Worm (Caenorhabditis elegans) whole organism, L1 larva: ENCODE data around the gene stdh-3.

Experiments
- C16A3.4 ChIP-seq: fragments of 150-350 bp; optimal IDR thresholded peaks from 2 replicates; lab custom pipeline; 2014; ENCODE audit warnings: missing biosample characterization, missing genetic modification characterization
- Y116A8C.19 ChIP-seq: sonication (generic microtip); optimal IDR thresholded peaks from 2 replicates; lab custom pipeline; 2016; ENCODE audit warnings: missing compliant biosample characterization, missing genetic modification characterization, borderline replicate concordance
- alr-1 ChIP-seq: fragments of 200-800 bp; sonication (Bioruptor generic); optimal IDR thresholded peaks from 2 replicates; lab custom pipeline; 2018; ENCODE audit warnings: borderline replicate concordance, mild to moderate bottlenecking, missing genetic modification characterization, missing compliant biosample characterization
- blmp-1 ChIP-seq: fragments of 150-350 bp; optimal IDR thresholded peaks from 2 replicates; lab custom pipeline; 2014; ENCODE audit warnings: missing biosample characterization, missing genetic modification characterization
- ceh-8 ChIP-seq: fragments of 200-800 bp; sonication (Bioruptor generic); optimal IDR thresholded peaks from 2 replicates; lab custom pipeline; 2018; ENCODE audit warnings: mild to moderate bottlenecking, missing genetic modification characterization, moderate library complexity, missing compliant biosample characterization
- ceh-82 ChIP-seq, 3 experiments: fragments of 150-350 bp in 1 of 3; sonication (generic microtip) in 2 of 3; optimal IDR thresholded peaks; 2 replicates each; lab custom pipeline; 2014 to 2017; ENCODE audit warnings: missing biosample characterization in 3 of 3, missing genetic modification characterization in 3 of 3
- ceh-88 ChIP-seq: fragments of 200-800 bp; sonication (Bioruptor generic); IDR thresholded peaks from 2 replicates; pipeline ENCODE4 v1.3.6; 2022; ENCODE audit warnings: missing genetic modification characterization, missing compliant biosample characterization
- ceh-90 ChIP-seq: sonication (generic microtip); optimal IDR thresholded peaks from 2 replicates; lab custom pipeline; 2016; ENCODE audit warnings: missing genetic modification characterization, missing compliant biosample characterization
- dpl-1 ChIP-seq, 3 experiments: fragments of 150-350 bp in 2 of 3; sonication (generic microtip) in 1 of 3; optimal IDR thresholded peaks; 2 replicates each; lab custom pipeline; 2014 to 2017; ENCODE audit warnings: missing biosample characterization in 3 of 3, missing genetic modification characterization in 3 of 3, missing genetic modification reagents in 3 of 3
- efl-1 ChIP-seq, 4 experiments: fragments of 150-350 bp; optimal IDR thresholded peaks in 3 of 4; peaks in 1 of 4; 1 replicate in 1 of 4; 2 replicates in 3 of 4; lab custom pipeline; 2014; ENCODE audit warnings: missing biosample characterization in 2 of 4, missing genetic modification characterization in 2 of 4, missing genetic modification reagents in 2 of 4
- egl-13 ChIP-seq: sonication (generic microtip); optimal IDR thresholded peaks from 2 replicates; lab custom pipeline; 2016; ENCODE audit warnings: missing genotype, missing genetic modification reagents, missing genetic modification characterization, missing compliant biosample characterization
- egl-27 ChIP-seq, 2 experiments: fragments of 150-350 bp in 1 of 2; sonication (generic microtip); optimal IDR thresholded peaks; 3 replicates each; lab custom pipeline; 2017 to 2018; ENCODE audit warnings: missing biosample characterization in 2 of 2, missing genetic modification characterization in 2 of 2, missing genetic modification reagents in 2 of 2
- elt-2 ChIP-seq: sonication (generic microtip); optimal IDR thresholded peaks from 2 replicates; lab custom pipeline; 2016; ENCODE audit warnings: missing genetic modification characterization, mild to moderate bottlenecking, inconsistent platforms, missing compliant biosample characterization, missing genetic modification reagents
- elt-3 ChIP-seq, 6 experiments: fragments of 150-350 bp in 1 of 6; sonication (generic microtip); optimal IDR thresholded peaks; 2 replicates each; lab custom pipeline; 2017 to 2018; ENCODE audit warnings: missing biosample characterization in 6 of 6, missing genetic modification characterization in 6 of 6, inconsistent platforms in 1 of 6
- ets-5 ChIP-seq: fragments of 200-800 bp; sonication (Bioruptor generic); IDR thresholded peaks from 2 replicates; pipeline ENCODE4 v1.3.6; 2022; ENCODE audit warnings: missing genetic modification characterization, missing compliant biosample characterization
- hlh-4 ChIP-seq: sonication (generic microtip); optimal IDR thresholded peaks from 2 replicates; lab custom pipeline; 2016; ENCODE audit warnings: mild to moderate bottlenecking, missing genetic modification characterization, missing compliant biosample characterization
- jun-1 ChIP-seq: fragments of 150-350 bp; optimal IDR thresholded peaks from 2 replicates; lab custom pipeline; 2014; ENCODE audit warnings: missing biosample characterization, missing genetic modification reagents, missing genetic modification characterization
- lin-13 ChIP-seq: fragments of 150-350 bp; optimal IDR thresholded peaks from 2 replicates; lab custom pipeline; 2014; ENCODE audit warnings: missing biosample characterization, missing genetic modification reagents, missing genetic modification characterization
- lin-14 ChIP-seq: fragments of 200-800 bp; sonication (Bioruptor generic); optimal IDR thresholded peaks from 2 replicates; lab custom pipeline; 2018; ENCODE audit warnings: mild to moderate bottlenecking, missing genetic modification characterization, moderate library complexity, missing compliant biosample characterization
- lin-15B ChIP-seq: fragments of 150-350 bp; sonication (generic microtip); optimal IDR thresholded peaks from 3 replicates; lab custom pipeline; 2014; ENCODE audit warnings: missing biosample characterization, missing genetic modification characterization
- lin-35 ChIP-seq, 2 experiments: fragments of 150-350 bp; optimal IDR thresholded peaks; 2 replicates each; lab custom pipeline; 2014; ENCODE audit warnings: missing biosample characterization in 2 of 2, missing genetic modification characterization in 2 of 2, missing genetic modification reagents in 2 of 2
- mdl-1 ChIP-seq, 2 experiments: fragments of 150-350 bp; optimal IDR thresholded peaks; 2 replicates each; lab custom pipeline; 2014 to 2017; ENCODE audit warnings: missing biosample characterization in 2 of 2, missing genetic modification characterization in 2 of 2, inconsistent platforms in 1 of 2
- mep-1 ChIP-seq: fragments of 150-350 bp; optimal IDR thresholded peaks from 2 replicates; lab custom pipeline; 2014; ENCODE audit warnings: missing biosample characterization, missing genetic modification characterization
- nhr-11 ChIP-seq: fragments of 150-350 bp; optimal IDR thresholded peaks from 2 replicates; lab custom pipeline; 2014; ENCODE audit warnings: missing biosample characterization, missing genetic modification characterization
- nhr-19 ChIP-seq: fragments of 200-800 bp; sonication (Bioruptor generic); conservative IDR thresholded peaks from 2 replicates; pipeline ENCODE4 v1.3.6; 2022; ENCODE audit warnings: missing genetic modification characterization, missing compliant biosample characterization
- nhr-20 ChIP-seq: sonication (generic microtip); optimal IDR thresholded peaks from 2 replicates; lab custom pipeline; 2016; ENCODE audit warnings: mild to moderate bottlenecking, missing genetic modification characterization, missing compliant biosample characterization
- nhr-237 ChIP-seq: fragments of 150-350 bp; optimal IDR thresholded peaks from 2 replicates; lab custom pipeline; 2014; ENCODE audit warnings: missing biosample characterization, missing genetic modification characterization
- nhr-28 ChIP-seq: fragments of 150-350 bp; optimal IDR thresholded peaks from 2 replicates; lab custom pipeline; 2014; ENCODE audit warnings: missing biosample characterization, missing genetic modification characterization
- nhr-47 ChIP-seq: sonication (generic microtip); optimal IDR thresholded peaks from 2 replicates; lab custom pipeline; 2016; ENCODE audit warnings: mild to moderate bottlenecking, missing genetic modification characterization, moderate library complexity, missing compliant biosample characterization
- nhr-71 ChIP-seq: sonication (generic microtip); optimal IDR thresholded peaks from 2 replicates; lab custom pipeline; 2016; ENCODE audit warnings: mild to moderate bottlenecking, missing genetic modification characterization, moderate library complexity, missing compliant biosample characterization
- nhr-77 ChIP-seq: fragments of 150-350 bp; optimal IDR thresholded peaks from 2 replicates; lab custom pipeline; 2014; ENCODE audit warnings: missing biosample characterization, missing genetic modification characterization
- nhr-84 ChIP-seq: sonication (generic microtip); optimal IDR thresholded peaks from 2 replicates; lab custom pipeline; 2017; ENCODE audit warnings: missing biosample characterization, missing genetic modification characterization
- nhr-85 ChIP-seq: sonication (generic microtip); peaks from one replicate; lab custom pipeline; 2016; ENCODE audit warnings: missing genetic modification characterization, inconsistent platforms, missing compliant biosample characterization
- nhr-90 ChIP-seq: sonication (generic microtip); optimal IDR thresholded peaks from 2 replicates; lab custom pipeline; 2016; ENCODE audit warnings: mild to moderate bottlenecking, missing genetic modification characterization, missing compliant biosample characterization; ENCODE audit not compliant: poor library complexity
- pag-3 ChIP-seq: sonication (generic microtip); optimal IDR thresholded peaks from 2 replicates; lab custom pipeline; 2017; ENCODE audit warnings: missing genetic modification characterization, mild to moderate bottlenecking, missing compliant biosample characterization, antibody characterized with exemption, borderline replicate concordance; ENCODE audit not compliant: insufficient read depth
- pax-3 ChIP-seq: fragments of 200-800 bp; sonication (Bioruptor generic); optimal IDR thresholded peaks from 2 replicates; lab custom pipeline; 2018; ENCODE audit warnings: mild to moderate bottlenecking, missing genetic modification characterization, moderate library complexity, missing compliant biosample characterization
- pqm-1 ChIP-seq: sonication (generic microtip); optimal IDR thresholded peaks from 3 replicates; lab custom pipeline; 2017; ENCODE audit warnings: missing biosample characterization, missing genetic modification characterization
- rnt-1 ChIP-seq: sonication (generic microtip); optimal IDR thresholded peaks from 2 replicates; lab custom pipeline; 2016; ENCODE audit warnings: mild to moderate bottlenecking, missing genetic modification characterization, moderate library complexity, missing compliant biosample characterization
- snpc-4 ChIP-seq: fragments of 150-350 bp; optimal IDR thresholded peaks from 2 replicates; lab custom pipeline; 2014; ENCODE audit warnings: missing biosample characterization, missing genetic modification characterization
- snu-23 ChIP-seq: sonication (generic microtip); optimal IDR thresholded peaks from 2 replicates; lab custom pipeline; 2016; ENCODE audit warnings: missing genetic modification characterization, missing compliant biosample characterization
- sup-37 ChIP-seq: fragments of 200-800 bp; sonication (Bioruptor generic); optimal IDR thresholded peaks from 2 replicates; lab custom pipeline; 2018; ENCODE audit warnings: mild to moderate bottlenecking, missing genetic modification characterization, missing compliant biosample characterization
- tbx-2 ChIP-seq: sonication (generic microtip); optimal IDR thresholded peaks from 2 replicates; lab custom pipeline; 2016; ENCODE audit warnings: missing genetic modification characterization, missing compliant biosample characterization
- tlp-1 ChIP-seq: fragments of 150-350 bp; optimal IDR thresholded peaks from 2 replicates; lab custom pipeline; 2014; ENCODE audit warnings: missing biosample characterization, missing genetic modification characterization
- unc-130 ChIP-seq: fragments of 150-350 bp; optimal IDR thresholded peaks from 2 replicates; lab custom pipeline; 2017; ENCODE audit warnings: missing biosample characterization, missing genetic modification characterization, inconsistent platforms
- unc-30 ChIP-seq: sonication (generic microtip); optimal IDR thresholded peaks from 2 replicates; lab custom pipeline; 2017; ENCODE audit warnings: missing biosample characterization, missing genetic modification characterization
- unc-98 ChIP-seq: fragments of 200-800 bp; sonication (Bioruptor generic); IDR thresholded peaks from 2 replicates; pipeline ENCODE4 v1.3.6; 2022; ENCODE audit warnings: missing genetic modification characterization, missing compliant biosample characterization
- zag-1 ChIP-seq: fragments of 150-350 bp; optimal IDR thresholded peaks from 2 replicates; lab custom pipeline; 2014; ENCODE audit warnings: missing biosample characterization, missing genetic modification characterization
- zip-4 ChIP-seq: fragments of 200-800 bp; sonication (Bioruptor generic); optimal IDR thresholded peaks from 2 replicates; lab custom pipeline; 2018; ENCODE audit warnings: mild to moderate bottlenecking, missing genetic modification characterization, moderate library complexity, missing compliant biosample characterization

Gene stdh-3

DNA sequence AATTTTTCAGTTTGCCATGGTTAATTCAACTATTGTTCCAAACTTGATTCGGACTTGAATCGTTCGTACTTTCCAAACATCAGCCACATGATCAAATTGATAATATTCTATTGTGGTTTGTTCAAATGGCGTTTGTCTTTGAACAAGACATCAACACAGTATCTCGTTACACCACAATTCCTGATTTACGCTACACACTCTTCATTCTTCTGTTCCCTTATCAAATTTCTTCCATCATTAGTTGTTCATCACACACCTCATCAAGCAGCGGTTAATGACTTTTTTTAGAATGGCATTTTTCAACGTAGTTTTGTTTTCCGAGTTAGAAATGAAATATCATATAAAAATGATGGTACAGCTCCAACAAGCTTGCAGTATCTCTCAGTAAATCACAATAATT lies 26.2 kb upstream of the stdh-3 start:
- TF ChIP-seq nhr-84, result no peak
- peak; percentile 42 for TF ChIP-seq pag-3 (tag; lab: Kevin White, UChicago)
- peak; percentile 76 for TF ChIP-seq elt-2 (tag; lab: Kevin White, UChicago)
- TF ChIP-seq pqm-1 (tag; lab: Kevin White, UChicago), result no peak
- TF ChIP-seq nhr-85, result peak; percentile 28
- TF ChIP-seq nhr-20 (tag; lab: Kevin White, UChicago), result peak; percentile 48
- TF ChIP-seq ceh-82 (tag; optimal IDR thresholded peaks at IDR 0.05; lab: Kevin White, UChicago), result no peak
- no peak for TF ChIP-seq ets-5 (GFP tag; lab: Robert Waterston, UW)
- TF ChIP-seq lin-15B, result no peak
- TF ChIP-seq ceh-88, result no peak
- TF ChIP-seq Y116A8C.19 (tag; lab: Kevin White, UChicago), result no peak
- no peak for TF ChIP-seq zip-4 (GFP tag; lab: Kevin White, UChicago)
- TF ChIP-seq dpl-1 (GFP tag; optimal IDR thresholded peaks at IDR 0.05; lab: Kevin White, UChicago), result peak in 1 of 3 experiments; percentile 35
- TF ChIP-seq mdl-1 (tag; optimal IDR thresholded peaks at IDR 0.05; lab: Kevin White, UChicago), result peak in 1 of 2 experiments; percentile 13
- peak in 1 of 2 experiments; percentile 20 for TF ChIP-seq lin-35 (GFP tag; optimal IDR thresholded peaks at IDR 0.05; lab: Kevin White, UChicago)
- no peak for TF ChIP-seq jun-1 (tag; lab: Kevin White, UChicago)
- TF ChIP-seq lin-14, result peak; percentile 46
- TF ChIP-seq tlp-1 (tag; lab: Kevin White, UChicago), result no peak
- TF ChIP-seq nhr-11 (tag; lab: Kevin White, UChicago), result no peak
- TF ChIP-seq efl-1 (optimal IDR thresholded peaks at IDR 0.05; lab: Kevin White, UChicago), result no peak
- no peak for TF ChIP-seq efl-1 (GFP tag; optimal IDR thresholded peaks at IDR 0.05 in 1 of 2; lab: Kevin White, UChicago)
- TF ChIP-seq sup-37 (GFP tag; lab: Kevin White, UChicago), result no peak
- peak; percentile 7 for TF ChIP-seq snu-23
- TF ChIP-seq ceh-90 (tag; lab: Kevin White, UChicago), result no peak
- TF ChIP-seq nhr-71 (tag; lab: Kevin White, UChicago), result peak; percentile 26
- TF ChIP-seq unc-130, result no peak
- TF ChIP-seq elt-3 (tag; optimal IDR thresholded peaks at IDR 0.05; lab: Kevin White, UChicago), result peak in 3 of 6 experiments; percentile 24 to 59 (median 31)
- no peak for TF ChIP-seq unc-30 (tag; lab: Kevin White, UChicago)
- TF ChIP-seq nhr-28 (tag; lab: Kevin White, UChicago), result no peak
- no peak for TF ChIP-seq unc-98
- TF ChIP-seq C16A3.4, result no peak
- TF ChIP-seq nhr-237 (tag; lab: Kevin White, UChicago), result no peak
- TF ChIP-seq nhr-90 (tag; lab: Kevin White, UChicago), result no peak
- TF ChIP-seq nhr-77 (tag; lab: Kevin White, UChicago), result no peak
- TF ChIP-seq blmp-1 (tag; lab: Kevin White, UChicago), result peak; percentile 48
- TF ChIP-seq snpc-4 (tag; lab: Kevin White, UChicago), result no peak
- TF ChIP-seq, all 84 proteins: peak for 12

DNA sequence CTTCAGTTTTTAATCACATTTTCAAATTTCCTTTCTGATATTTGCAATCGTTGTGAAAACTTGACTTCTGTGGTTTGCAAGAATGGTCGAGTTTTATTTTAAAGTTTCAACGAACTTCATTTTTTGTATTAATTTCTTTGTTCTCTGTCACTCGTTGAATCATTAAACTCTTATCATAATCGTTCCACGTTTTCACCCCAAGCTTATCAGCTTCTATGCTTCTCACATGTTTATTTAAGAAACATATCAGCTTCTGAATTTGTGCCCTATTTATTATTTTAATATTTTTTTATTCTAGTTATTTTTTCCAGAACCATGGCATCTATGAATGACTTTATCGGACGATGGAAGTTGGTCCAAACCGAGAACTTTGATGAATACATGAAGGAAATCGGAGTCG lies 25.2 kb upstream of the stdh-3 start, which contains the start of gene lbp-7:
Gene lbp-7, plus strand, starts transcription at position 312 of the 400 bp plus-strand sequence.
- TF ChIP-seq elt-2 (tag; lab: Kevin White, UChicago), result peak; percentile 86
- TF ChIP-seq pax-3 (tag; lab: Kevin White, UChicago), result no peak
- TF ChIP-seq tlp-1 (tag; lab: Kevin White, UChicago), result peak; percentile 8
- TF ChIP-seq nhr-20 (tag; lab: Kevin White, UChicago), result peak; percentile 5
- no peak for TF ChIP-seq alr-1

DNA sequence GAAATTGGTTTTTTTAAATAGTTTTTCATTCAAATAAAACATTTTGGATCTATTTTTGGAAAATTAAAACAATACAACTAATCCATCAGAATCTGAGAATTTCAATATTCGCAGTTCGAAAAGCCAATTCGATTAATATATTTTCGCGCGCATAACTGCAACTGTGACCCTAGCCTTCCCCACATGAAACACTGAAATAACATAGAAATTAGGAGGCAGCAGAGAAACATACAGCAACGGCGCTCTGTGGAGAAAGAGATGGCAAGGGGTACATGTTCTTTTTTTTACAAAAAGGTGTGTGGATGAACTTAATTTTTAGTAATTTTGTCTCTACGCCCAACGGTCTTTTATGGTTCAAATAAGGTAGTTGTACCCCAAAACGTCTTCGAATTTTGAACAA lies 24.2 kb upstream of the stdh-3 start:
- TF ChIP-seq nhr-47 (tag; lab: Kevin White, UChicago) (no peak), nhr-77 (tag; lab: Kevin White, UChicago) (no peak), dpl-1 (GFP tag; optimal IDR thresholded peaks at IDR 0.05; lab: Kevin White, UChicago) (peak; percentile 6 to 62 (median 56)), rnt-1 (tag; lab: Kevin White, UChicago) (peak; percentile 3), nhr-19 (no peak), hlh-4 (tag; lab: Kevin White, UChicago) (no peak), ceh-8 (GFP tag; lab: Kevin White, UChicago) (no peak), egl-13 (tag; lab: Kevin White, UChicago) (no peak), mep-1 (tag; lab: Kevin White, UChicago) (no peak), tbx-2 (tag; lab: Kevin White, UChicago) (no peak), nhr-90 (tag; lab: Kevin White, UChicago) (no peak), zag-1 (tag; lab: Kevin White, UChicago) (no peak), snpc-4 (tag; lab: Kevin White, UChicago) (no peak), lin-14 (peak; percentile 58), egl-27 (tag; optimal IDR thresholded peaks at IDR 0.05; lab: Kevin White, UChicago) (no peak), efl-1 (optimal IDR thresholded peaks at IDR 0.05; lab: Kevin White, UChicago) (peak; percentile 39 to 54), efl-1 (GFP tag; optimal IDR thresholded peaks at IDR 0.05 in 1 of 2; lab: Kevin White, UChicago) (peak; percentile 57 to 87), blmp-1 (tag; lab: Kevin White, UChicago) (peak; percentile 4), lin-13 (no peak)
